Worm (Caenorhabditis elegans) whole organism, L4/young adult: ENCODE measurements around the gene cest-35.2.

Experiments
- W03F9.2 ChIP-seq: fragments of 150-350 bp; optimal IDR thresholded peaks from 2 replicates; lab custom pipeline; 2014; ENCODE audit warnings: missing biosample characterization, missing genetic modification characterization
- dao-5 ChIP-seq: sonication (generic microtip); optimal IDR thresholded peaks from 2 replicates; lab custom pipeline; 2016; ENCODE audit warnings: missing genotype, missing genetic modification characterization, moderate library complexity, missing compliant biosample characterization
- him-1 ChIP-seq: sonication (generic microtip); optimal IDR thresholded peaks from 2 replicates; lab custom pipeline; 2016; ENCODE audit warnings: missing genotype, missing genetic modification reagents, missing genetic modification characterization, missing compliant biosample characterization

The cest-35.2 gene

ce11 chrV:5237116-5237515, at the start of gene cest-35.2:
Gene cest-35.2 (minus strand): TSS chrV:5237216.
- no peak for TF ChIP-seq W03F9.2 (tag; lab: Kevin White, UChicago)
- TF ChIP-seq dao-5 (tag; lab: Kevin White, UChicago) = no peak
- no peak for TF ChIP-seq him-1 (tag; lab: Kevin White, UChicago)

- TF ChIP-seq him-1 (tag; lab: Kevin White, UChicago) = no peak
- TF ChIP-seq W03F9.2 (tag; lab: Kevin White, UChicago) = no peak
- TF ChIP-seq dao-5 (tag; lab: Kevin White, UChicago) = no peak
Measured at ce11 chrV:5278001-5278400, 41.0 kb upstream of the cest-35.2 start, which contains the start of gene B0238.9. Gene B0238.9 (minus strand): TSS chrV:5278101.

DNA sequence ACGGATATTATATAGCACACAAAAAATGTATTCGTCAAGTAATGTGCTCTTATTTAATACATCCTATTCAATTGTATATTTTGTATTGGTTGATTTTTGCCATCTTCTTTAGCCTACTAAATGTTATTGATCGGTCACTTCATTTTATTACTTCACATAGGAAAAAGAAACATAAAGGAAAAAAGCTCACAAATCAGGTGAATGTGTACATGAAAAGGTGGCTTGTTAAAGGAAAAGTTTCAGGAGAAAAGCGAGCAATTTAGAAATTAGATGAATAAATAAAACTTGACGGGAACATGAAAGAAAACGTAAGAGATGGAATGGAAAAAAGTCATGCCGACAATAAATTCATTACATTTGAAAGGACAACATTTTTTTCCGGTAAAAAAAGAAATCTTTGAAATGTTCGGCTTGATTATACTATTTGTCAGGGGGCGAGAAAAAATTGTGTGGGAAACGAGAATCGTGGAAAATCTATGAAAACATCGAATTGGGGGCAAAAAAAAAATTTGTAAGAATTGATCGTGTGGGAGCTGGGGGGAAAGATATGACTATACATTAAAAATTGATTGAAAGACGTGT, 38.5 kb upstream of the cest-35.2 start:
- TF ChIP-seq dao-5 (tag; lab: Kevin White, UChicago) = no peak
- TF ChIP-seq W03F9.2 (tag; lab: Kevin White, UChicago) = no peak
- no peak for TF ChIP-seq him-1 (tag; lab: Kevin White, UChicago)

DNA sequence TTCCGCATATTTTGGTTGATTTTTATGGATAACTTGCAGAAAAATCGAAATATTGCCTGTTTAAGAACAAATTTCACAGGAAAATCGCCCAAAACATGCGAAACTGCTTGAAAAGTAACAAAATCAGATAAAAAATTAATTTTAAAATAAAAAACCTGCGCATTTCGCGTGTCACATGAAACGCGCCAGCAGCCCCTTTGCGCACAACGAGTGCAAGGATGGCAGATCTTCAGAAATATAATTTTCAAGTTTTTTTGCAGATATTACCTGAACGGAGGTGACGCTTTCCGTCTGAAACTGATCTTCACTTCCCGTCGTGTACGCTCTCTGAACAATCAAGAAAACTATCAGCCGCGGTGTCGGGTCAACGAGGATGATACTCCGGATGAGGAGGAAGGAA, 38.0 kb upstream of the cest-35.2 start:
- TF ChIP-seq him-1 (tag; lab: Kevin White, UChicago) (no peak), W03F9.2 (tag; lab: Kevin White, UChicago) (peak; percentile 36)

DNA sequence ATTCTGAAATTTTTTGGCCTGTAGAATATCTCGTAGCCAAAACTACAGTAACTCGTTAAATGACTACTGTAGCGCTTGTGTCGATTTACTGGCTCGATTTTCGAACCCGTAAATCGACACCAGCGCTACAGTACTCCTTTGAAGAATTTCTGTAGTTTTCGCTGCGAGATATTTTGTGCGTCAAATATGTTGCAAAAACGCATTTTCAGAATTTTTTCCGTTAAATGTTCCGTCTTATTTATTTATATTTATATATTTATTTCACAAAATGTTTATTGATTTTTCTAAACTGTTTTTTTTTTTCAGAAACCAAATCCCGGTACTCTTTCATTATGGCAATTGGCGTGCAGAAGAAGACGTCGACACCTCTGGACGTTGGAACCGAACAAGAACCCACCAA, 36.8 kb upstream of the cest-35.2 start, which contains the start of gene natc-2:
Gene natc-2 (plus strand): TSS at position 301 of the 400 bp plus-strand sequence.
- no peak for TF ChIP-seq W03F9.2 (tag; lab: Kevin White, UChicago)

DNA sequence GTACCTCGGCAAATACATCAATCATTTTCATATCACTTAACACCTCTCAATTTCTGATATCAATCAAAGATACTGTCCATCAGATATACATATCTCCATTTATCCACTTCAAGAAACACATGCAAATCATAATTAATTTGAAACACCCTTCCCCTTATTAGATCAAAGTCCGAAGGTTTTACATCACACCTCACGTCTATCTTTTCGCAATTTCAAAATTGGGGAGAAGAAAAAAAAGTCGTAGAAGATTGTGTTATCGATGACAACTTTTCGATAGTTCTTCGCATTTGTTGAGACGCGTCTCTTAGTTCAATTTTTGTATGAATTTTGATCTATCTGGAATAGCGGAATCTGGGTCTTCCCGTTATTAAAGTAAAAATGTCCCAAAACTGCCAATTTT, 36.2 kb upstream of the cest-35.2 start:
- TF ChIP-seq W03F9.2 (tag; lab: Kevin White, UChicago) = no peak
- TF ChIP-seq him-1 (tag; lab: Kevin White, UChicago) = no peak
- TF ChIP-seq dao-5 (tag; lab: Kevin White, UChicago) = no peak

DNA sequence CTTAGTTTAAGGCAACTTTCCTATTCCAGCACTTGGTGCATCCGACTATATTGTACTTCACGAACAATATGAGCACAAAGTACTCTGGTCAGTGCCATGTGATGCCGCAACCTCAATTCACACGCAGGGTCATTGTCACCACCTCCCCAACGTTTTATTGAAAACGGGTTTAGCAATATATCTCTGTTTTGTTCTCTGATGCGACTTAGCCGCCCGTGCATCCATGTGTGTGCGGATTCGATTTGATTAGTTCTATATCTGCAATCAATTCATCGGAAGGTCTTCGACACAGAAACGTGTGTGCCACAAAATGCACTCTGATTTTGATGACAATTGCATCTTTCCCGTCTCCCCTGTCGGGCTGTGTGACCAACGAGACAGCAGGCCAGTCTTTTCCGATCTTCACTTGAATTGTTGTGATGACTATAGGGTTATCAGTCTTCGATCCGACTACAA, 35.6 kb upstream of the cest-35.2 start:
- TF ChIP-seq him-1 (tag; lab: Kevin White, UChicago) (no peak), W03F9.2 (tag; lab: Kevin White, UChicago) (no peak), dao-5 (tag; lab: Kevin White, UChicago) (no peak)

ce11 chrV:5272034-5272433, 35.0 kb upstream of the cest-35.2 start:
- TF ChIP-seq W03F9.2 (tag; lab: Kevin White, UChicago) (no peak), him-1 (tag; lab: Kevin White, UChicago) (no peak), dao-5 (tag; lab: Kevin White, UChicago) (no peak)

- TF ChIP-seq dao-5 (tag; lab: Kevin White, UChicago) (no peak), W03F9.2 (tag; lab: Kevin White, UChicago) (no peak), him-1 (tag; lab: Kevin White, UChicago) (no peak)
Measured at ce11 chrV:5271487-5271886, 34.5 kb upstream of the cest-35.2 start.

- TF ChIP-seq him-1 (tag; lab: Kevin White, UChicago) = no peak
Measured at ce11 chrV:5269024-5269535, 32.1 kb upstream of the cest-35.2 start, which contains the start of gene penr-1. Gene penr-1 (plus strand): TSS chrV:5269485.

DNA sequence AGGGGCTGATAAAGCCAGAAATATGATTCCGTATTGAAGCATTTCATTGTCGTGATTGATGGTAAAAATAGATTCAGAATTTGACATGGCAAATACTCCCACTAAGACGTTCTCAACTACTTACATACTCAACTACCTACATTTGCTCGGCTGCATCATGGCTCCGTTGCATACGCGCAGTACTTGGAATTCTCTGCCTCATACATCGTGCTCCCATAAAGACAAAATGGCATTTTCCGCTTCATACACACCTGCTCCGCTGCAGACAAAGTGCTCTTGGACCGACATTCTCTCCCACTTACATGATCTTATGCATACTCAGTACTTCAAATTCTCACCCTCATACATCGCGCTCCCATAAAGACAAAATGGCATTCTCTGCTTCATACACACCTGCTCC, 28.6 kb upstream of the cest-35.2 start, which contains the start of the genes srt-69 and B0238.12:
Gene srt-69 (minus strand): TSS at position 101 of the 400 bp plus-strand sequence.
Gene B0238.12 (plus strand): TSS at position 264 of the 400 bp plus-strand sequence.
- TF ChIP-seq dao-5 (tag; lab: Kevin White, UChicago) (no peak), him-1 (tag; lab: Kevin White, UChicago) (no peak), W03F9.2 (tag; lab: Kevin White, UChicago) (no peak)

- TF ChIP-seq dao-5 (tag; lab: Kevin White, UChicago) = no peak
- TF ChIP-seq W03F9.2 (tag; lab: Kevin White, UChicago) = no peak
- TF ChIP-seq him-1 (tag; lab: Kevin White, UChicago) = no peak
Measured at ce11 chrV:5262999-5263398, 26.0 kb upstream of the cest-35.2 start, which contains the start of gene cest-30. Gene cest-30 (minus strand): TSS chrV:5263099.

ce11 chrV:5259448-5259847, 22.4 kb upstream of the cest-35.2 start, which contains the start of gene srt-70:
Gene srt-70 (minus strand): TSS chrV:5259548.
- TF ChIP-seq him-1 (tag; lab: Kevin White, UChicago) (no peak), W03F9.2 (tag; lab: Kevin White, UChicago) (no peak), dao-5 (tag; lab: Kevin White, UChicago) (no peak)

DNA sequence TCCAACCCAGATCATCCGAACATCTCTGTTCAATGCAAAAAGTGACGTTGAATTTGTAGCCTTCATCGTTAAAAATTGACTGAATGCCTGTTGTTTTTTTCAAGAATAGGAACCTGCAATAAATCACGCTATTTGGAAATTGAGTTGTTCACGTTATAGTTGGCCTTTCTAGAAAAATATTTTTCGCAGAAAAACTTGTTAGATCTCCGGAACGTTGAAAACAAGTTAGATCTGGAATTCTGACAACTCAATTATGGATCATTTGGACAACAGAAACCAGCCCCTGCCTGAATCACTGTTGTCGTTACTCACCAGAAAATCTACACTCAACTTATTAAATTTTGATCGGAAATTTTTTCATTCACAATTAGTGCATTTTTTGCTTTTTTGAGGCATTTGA, 20.3 kb upstream of the cest-35.2 start, which contains the start of gene srt-67:
Gene srt-67 (minus strand): TSS at position 101 of the 400 bp plus-strand sequence.
- TF ChIP-seq W03F9.2 (tag; lab: Kevin White, UChicago) (no peak), him-1 (tag; lab: Kevin White, UChicago) (no peak), dao-5 (tag; lab: Kevin White, UChicago) (no peak)
